Fruit fly (Drosophila melanogaster) whole organism: ENCODE measurements around the gene rngo.

Source experiments
- CG8478 ChIP-seq: fragments of >200 bp; optimal IDR thresholded peaks from 2 replicates; lab custom pipeline; 2018; ENCODE audit warnings: inconsistent platforms
- Dll ChIP-seq: fragments of >200 bp; optimal IDR thresholded peaks from 2 replicates; lab custom pipeline; 2017
- EcR ChIP-seq, 2 experiments: fragments of >200 bp; optimal IDR thresholded peaks; 2 replicates each; lab custom pipeline; 2017; ENCODE audit warnings: missing biosample characterization in 2 of 2, missing genetic modification characterization in 2 of 2, missing genetic modification reagents in 2 of 2
- pan ChIP-seq: fragments of >200 bp; optimal IDR thresholded peaks from 2 replicates; lab custom pipeline; 2017
- psq ChIP-seq: fragments of >200 bp; optimal IDR thresholded peaks from 2 replicates; lab custom pipeline; 2017
- usp ChIP-seq: fragments of >200 bp; optimal IDR thresholded peaks from 2 replicates; lab custom pipeline; 2017; ENCODE audit warnings: missing biosample characterization, missing genetic modification characterization, mixed read lengths

Gene rngo

DNA sequence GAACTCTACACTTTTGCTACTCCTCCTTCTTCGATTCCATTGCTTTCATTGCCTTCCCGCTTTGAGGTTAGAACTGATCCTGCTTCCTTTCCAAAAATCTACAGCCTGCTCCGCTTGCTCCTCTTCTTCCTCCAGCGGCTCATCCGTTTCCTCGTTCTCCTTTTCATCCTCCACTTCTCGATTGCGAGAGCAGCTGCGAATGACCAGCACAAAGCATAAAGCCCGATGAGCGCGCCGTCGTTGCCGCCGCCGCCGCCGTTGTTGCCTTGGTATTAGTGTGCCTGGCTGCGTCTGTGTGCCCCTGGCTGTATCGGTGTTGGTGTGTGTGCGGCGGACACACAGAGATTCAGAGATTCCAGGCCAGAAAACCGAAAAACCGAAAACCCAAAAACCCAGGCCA lies 16.9 kb upstream of the rngo start:
- TF ChIP-seq psq (lab: Kevin White, UChicago) (peak; percentile 45), EcR (GFP tag; optimal IDR thresholded peaks at IDR 0.05; lab: Kevin White, UChicago) (no peak)

DNA sequence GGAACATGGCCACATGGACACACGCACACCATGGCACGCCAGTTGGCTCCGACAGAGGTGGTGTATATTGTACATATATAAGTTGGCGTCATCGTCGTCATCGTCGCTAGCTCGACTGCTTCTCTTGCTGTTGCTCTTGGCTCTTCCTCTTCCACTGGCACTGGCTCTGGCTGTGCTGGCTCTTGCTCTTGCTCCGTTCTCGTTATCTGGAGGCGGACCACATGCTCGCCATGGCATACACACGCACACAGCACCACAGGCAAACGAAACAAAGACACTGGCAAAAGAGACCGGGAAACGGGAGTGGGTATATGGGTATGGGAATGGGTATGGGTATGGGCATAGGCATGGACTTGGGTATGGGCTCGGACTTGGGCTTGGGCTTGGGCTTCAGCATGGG lies 16.1 kb upstream of the rngo start:
- TF ChIP-seq Dll (lab: Kevin White, UChicago) (peak; percentile 50), EcR (GFP tag; optimal IDR thresholded peaks at IDR 0.05; lab: Kevin White, UChicago) (no peak)

DNA sequence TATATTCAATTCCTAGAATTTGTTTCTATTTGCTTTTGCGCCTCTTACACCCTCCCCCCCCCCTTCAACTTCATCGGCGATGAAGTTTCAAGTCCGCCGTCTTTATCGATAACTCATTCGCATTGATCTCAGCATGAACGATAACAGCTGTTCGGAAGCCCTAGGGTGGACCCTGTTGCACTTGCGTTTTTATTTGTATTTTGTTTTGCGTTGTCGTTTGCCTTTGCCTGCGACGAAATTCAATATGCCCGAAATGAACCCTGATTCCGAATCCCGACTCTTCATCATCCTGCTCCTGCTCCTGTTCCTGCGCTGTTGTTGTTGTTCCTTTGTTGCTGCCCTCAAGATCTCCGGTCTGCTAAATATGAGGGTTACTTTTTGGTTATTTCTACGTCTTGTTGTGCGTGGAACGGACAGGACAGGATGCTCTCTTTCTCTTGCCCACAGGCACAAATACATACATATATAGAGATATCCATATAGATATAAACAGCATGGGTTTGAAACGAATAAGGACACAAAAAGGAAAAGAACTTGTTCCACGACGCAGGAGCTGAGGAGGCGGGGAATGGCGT lies 14.7 kb upstream of the rngo start:
- TF ChIP-seq Dll (lab: Kevin White, UChicago) (no peak), usp (no peak), EcR (GFP tag; optimal IDR thresholded peaks at IDR 0.05; lab: Kevin White, UChicago) (no peak), psq (lab: Kevin White, UChicago) (no peak), pan (lab: Kevin White, UChicago) (no peak), CG8478 (no peak)

DNA sequence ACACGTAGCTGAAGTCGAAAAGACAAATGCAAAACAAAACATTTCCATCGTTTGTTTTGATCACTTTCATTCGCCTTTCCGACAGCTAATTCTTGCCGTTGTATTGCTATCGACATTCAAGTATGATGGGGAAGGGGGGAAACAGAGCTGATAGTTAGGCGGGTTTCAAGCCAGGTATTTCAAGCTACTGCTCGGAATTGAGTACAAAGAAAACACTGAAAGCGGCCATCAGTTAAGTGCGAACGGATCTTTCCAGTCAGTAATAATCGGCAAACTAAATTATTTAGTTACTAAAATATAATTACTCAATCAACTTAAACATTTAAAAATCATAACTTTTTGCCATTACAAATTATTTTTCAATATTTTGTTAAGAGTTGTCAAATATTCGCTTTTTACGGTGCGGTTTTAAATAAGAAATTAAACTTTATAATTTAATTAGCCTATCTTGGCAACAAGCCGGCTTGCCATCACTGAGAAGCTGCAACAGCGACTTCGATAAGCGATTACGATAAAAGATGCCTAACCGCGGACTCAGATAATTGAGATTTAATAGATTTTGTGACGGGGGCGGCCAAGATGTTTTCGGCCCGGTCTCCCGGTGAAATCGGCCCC lies 13.3 kb upstream of the rngo start:
- no peak for TF ChIP-seq Dll (lab: Kevin White, UChicago)
- no peak for TF ChIP-seq usp
- TF ChIP-seq CG8478: no peak
- TF ChIP-seq EcR (GFP tag; optimal IDR thresholded peaks at IDR 0.05; lab: Kevin White, UChicago): no peak
- no peak for TF ChIP-seq pan (lab: Kevin White, UChicago)
- TF ChIP-seq psq (lab: Kevin White, UChicago): no peak

DNA sequence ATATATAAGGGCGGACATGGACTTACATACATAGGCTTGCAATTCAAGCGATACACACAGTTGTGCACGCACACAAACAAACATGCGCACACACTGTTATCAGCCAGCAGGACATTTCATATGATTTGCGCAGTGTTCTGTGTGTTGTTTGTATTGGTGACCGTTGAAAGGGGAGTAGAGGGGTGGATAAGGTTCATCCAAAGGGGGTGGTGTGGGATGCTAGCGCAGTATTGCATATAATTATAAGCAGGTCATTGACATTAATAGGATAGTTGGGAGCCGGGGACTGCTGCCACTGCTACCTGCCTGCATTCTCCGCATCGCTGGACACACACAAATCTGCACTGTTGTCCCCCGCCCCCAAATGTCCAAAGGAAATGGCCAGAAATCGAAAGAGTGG lies 12.8 kb upstream of the rngo start:
- TF ChIP-seq psq (lab: Kevin White, UChicago): no peak
- no peak for TF ChIP-seq usp
- no peak for TF ChIP-seq pan (lab: Kevin White, UChicago)
- no peak for TF ChIP-seq Dll (lab: Kevin White, UChicago)
- no peak for TF ChIP-seq EcR (GFP tag; optimal IDR thresholded peaks at IDR 0.05; lab: Kevin White, UChicago)
- TF ChIP-seq CG8478: no peak

DNA sequence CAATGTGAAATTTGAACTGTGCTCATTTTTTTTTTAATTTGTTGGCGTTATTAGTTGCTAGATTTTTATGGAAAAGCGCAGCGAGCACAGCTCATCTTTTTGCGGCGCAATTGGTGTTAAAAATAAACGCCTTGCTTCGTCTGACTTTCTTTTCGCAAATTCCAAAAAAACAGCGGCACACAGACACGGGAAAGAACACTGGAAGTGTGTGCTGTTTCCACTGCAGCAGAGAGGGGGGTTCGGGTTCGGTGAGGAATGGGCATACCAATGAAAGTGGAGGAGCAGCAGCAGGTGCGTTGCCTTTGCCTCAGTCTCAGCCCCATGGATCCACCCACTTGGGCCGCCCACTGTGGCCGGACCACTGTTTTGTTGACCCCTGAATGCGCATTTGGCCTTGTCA lies 1.1 kb downstream of the rngo start:
- TF ChIP-seq psq (lab: Kevin White, UChicago) (no peak), CG8478 (no peak), pan (lab: Kevin White, UChicago) (no peak), Dll (lab: Kevin White, UChicago) (no peak), usp (no peak), EcR (GFP tag; optimal IDR thresholded peaks at IDR 0.05; lab: Kevin White, UChicago) (no peak)

DNA sequence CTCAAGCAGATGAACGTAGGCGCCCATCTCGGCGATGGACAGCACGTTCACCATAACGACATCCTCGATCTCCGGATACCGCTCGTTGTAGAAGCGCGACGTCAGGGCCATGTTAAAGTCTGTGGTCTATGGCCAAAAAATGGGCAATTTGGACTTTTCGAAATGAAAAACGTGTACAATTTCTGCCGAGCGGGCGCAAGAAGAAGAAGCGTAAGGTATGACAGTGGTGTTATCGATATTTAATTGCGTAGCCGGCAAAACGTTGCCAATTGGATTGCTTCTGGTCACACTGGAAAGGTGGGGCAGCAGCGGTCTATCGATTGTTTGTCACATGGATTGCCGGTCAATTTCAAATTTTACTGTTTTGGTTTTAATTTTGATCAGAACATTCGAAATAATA lies 5.5 kb downstream of the rngo start, which contains the start of gene eIF2alpha:
Gene eIF2alpha (minus strand): TSS at position 225 of the 400 bp plus-strand sequence.
- TF ChIP-seq Dll (lab: Kevin White, UChicago) (no peak), pan (lab: Kevin White, UChicago) (no peak), EcR (GFP tag; optimal IDR thresholded peaks at IDR 0.05; lab: Kevin White, UChicago) (no peak), psq (lab: Kevin White, UChicago) (no peak), CG8478 (no peak), usp (no peak)

DNA sequence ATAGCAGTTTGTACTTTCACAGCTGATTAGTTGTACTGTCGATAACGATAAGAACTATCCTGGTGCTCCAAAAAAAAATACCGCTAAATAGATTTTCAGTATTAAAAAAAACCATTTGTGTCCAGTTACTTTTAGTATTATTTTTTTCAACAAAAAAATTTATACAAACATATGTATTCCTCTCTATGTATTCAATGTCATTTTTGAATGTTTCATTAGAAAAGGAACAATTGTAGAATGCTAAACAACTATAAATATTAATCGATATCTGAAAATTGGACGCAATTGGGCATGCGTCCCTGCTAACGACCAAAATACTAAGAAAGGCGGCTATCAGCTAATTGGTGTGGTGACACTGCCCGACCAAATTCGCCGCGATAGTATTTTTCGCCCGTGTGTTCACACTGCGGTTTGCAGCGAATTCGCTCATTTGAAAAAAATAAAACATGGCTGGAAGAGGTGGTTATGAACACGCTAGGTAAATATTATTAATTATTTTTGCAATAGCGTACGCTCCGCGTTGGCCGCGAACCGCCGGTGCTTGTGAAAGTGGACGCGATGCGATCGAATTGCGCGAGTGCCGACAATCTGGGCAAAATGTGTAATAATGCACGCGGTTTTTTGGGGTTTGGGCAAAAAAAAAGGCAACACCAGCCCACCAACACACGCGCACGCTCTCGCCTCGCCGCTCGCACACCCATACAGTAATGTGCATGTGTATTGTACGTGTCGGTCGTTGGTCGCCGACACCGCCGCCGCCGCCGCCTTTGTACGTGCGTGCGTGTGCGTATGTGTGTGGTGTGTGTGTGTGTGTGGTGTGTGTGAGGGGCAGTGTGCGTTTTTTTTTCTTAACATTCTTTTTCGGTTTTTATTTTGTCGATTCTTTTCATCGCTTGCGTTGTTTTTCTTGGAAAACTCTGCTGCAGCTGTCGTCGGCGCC lies 7.3 kb downstream of the rngo start, which contains the start of the genes CG34015 and eIF4H1:
Gene CG34015 (minus strand): TSS at position 51 of the 940 bp plus-strand sequence.
Gene eIF4H1 (plus strand): TSS at position 414 of the 940 bp plus-strand sequence.
- no peak for TF ChIP-seq Dll (lab: Kevin White, UChicago)
- no peak for TF ChIP-seq psq (lab: Kevin White, UChicago)
- peak; percentile 40 for TF ChIP-seq CG8478

DNA sequence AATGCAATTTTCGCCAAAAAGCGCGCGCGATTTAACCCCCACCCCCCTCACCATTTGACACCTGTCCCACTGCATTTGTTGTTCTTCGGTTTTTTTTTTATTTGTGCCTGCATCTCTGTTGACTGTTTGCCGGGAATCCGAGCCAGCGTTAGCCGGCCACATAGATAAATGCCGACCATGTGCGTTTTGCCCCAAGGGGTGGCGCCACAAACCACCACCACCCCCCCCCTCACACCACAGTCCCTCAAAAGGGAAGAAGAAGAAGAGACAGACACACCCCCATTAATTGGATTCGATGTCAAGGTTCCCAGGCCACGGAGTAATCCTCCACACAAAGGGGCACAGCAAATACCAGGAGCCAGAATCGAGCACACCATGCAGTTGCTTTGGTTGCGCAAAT lies 8.1 kb downstream of the rngo start:
- TF ChIP-seq usp (no peak), Dll (lab: Kevin White, UChicago) (no peak), CG8478 (no peak)

DNA sequence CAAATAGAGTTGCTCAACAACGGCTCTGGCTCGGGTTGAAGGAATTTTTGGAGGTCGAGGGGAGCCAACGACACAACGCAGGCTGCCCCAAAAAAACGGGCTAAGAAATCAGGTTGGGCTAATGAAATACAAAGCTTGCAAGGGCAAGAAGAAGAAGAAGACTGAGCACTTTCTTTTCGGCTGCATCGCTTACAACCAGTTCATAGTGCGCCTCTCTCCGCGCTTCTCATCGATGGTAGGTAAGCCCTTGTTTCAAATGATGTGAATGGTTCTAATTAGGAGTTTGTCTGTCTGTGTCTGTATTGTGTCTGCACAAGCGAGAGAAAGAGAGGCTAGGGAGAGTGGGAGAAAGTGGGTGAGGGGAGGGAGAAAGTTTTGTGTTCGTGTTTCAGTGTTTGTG lies 15.3 kb downstream of the rngo start:
- TF ChIP-seq pan (lab: Kevin White, UChicago): no peak
- TF ChIP-seq psq (lab: Kevin White, UChicago): no peak
- TF ChIP-seq usp: no peak
- no peak for TF ChIP-seq EcR (GFP tag; optimal IDR thresholded peaks at IDR 0.05; lab: Kevin White, UChicago)
- no peak for TF ChIP-seq Dll (lab: Kevin White, UChicago)
- no peak for TF ChIP-seq CG8478

DNA sequence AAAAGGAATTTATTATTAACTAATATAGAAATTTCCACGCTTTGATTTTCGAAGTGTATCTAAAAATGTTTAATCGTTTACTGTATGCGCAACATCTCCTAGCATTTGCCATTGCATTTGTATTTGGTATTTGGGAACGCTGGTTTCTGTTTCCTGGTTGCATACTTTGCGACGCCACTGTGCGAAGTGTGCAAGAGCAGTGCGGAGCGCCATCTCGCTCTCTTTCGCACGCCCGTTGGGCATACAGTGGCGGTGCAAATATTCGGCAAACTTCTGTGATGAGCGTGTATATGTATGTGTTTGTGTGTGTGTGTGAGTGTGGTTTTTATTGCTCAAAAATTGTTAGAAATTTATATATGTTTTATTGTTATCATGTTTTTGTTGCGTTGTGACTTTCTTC lies 17.3 kb downstream of the rngo start:
- no peak for TF ChIP-seq usp
- TF ChIP-seq psq (lab: Kevin White, UChicago): no peak
- TF ChIP-seq pan (lab: Kevin White, UChicago): no peak
- no peak for TF ChIP-seq Dll (lab: Kevin White, UChicago)
- TF ChIP-seq EcR (GFP tag; optimal IDR thresholded peaks at IDR 0.05; lab: Kevin White, UChicago): no peak
- TF ChIP-seq CG8478: no peak

DNA sequence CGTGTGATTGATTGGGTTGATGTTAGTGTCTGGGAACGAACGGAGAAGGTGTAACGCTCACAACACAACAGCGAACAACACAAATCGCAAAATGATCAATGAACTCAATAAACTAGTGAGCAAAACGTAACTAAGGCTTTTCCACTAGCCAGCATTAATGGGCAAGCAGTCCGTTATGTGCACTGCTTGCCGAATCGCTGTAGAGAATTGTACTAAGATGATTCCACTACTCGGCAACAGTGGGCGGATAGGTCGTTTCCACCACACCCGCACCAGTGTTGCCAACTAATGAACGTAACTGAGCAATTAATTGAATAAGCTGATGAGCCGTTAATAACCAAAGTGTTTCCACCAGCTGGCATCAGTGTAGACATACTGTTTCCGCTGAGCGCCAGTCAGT lies 43.3 kb downstream of the rngo start:
- no peak for TF ChIP-seq psq (lab: Kevin White, UChicago)
